Worm (Caenorhabditis elegans) whole organism, L4 larva: Measurements from ENCODE around the gene fbxb-13.
A peak's percentile ranks its signal among the peaks of the same experiment; 100 is the strongest.

Experiments
- Y105C5A.15 ChIP-seq: fragments of 200-800 bp; sonication (Bioruptor generic); IDR thresholded peaks from 2 replicates; pipeline ENCODE4 v1.3.6; 2022; ENCODE audit warnings: missing genetic modification characterization, missing compliant biosample characterization
- ZK337.2 ChIP-seq: fragments of 200-800 bp; sonication (Bioruptor generic); IDR thresholded peaks from 2 replicates; pipeline ENCODE4 v1.3.6; 2022; ENCODE audit warnings: missing genetic modification reagents, missing genetic modification characterization, missing compliant biosample characterization
- ZK546.5 ChIP-seq, 2 experiments: sonication (generic microtip); optimal IDR thresholded peaks; 2 replicates each; lab custom pipeline; 2017; ENCODE audit warnings: missing biosample characterization in 2 of 2, missing genetic modification characterization in 2 of 2
- aly-2 ChIP-seq: sonication (generic microtip); optimal IDR thresholded peaks from 2 replicates; lab custom pipeline; 2018; ENCODE audit warnings: missing biosample characterization, missing genetic modification characterization
- ama-1 ChIP-seq: fragments of 150-350 bp; optimal IDR thresholded peaks from 2 replicates; lab custom pipeline; 2014; ENCODE audit warnings: inconsistent platforms, mixed read lengths
- arid-1 ChIP-seq: fragments of 200-800 bp; sonication (Bioruptor generic); conservative IDR thresholded peaks from 2 replicates; pipeline ENCODE4 v1.3.6; 2022; ENCODE audit warnings: missing genetic modification reagents, missing genetic modification characterization, missing compliant biosample characterization
- ceh-62 ChIP-seq: sonication (generic microtip); optimal IDR thresholded peaks from 2 replicates; lab custom pipeline; 2017; ENCODE audit warnings: missing biosample characterization, missing genetic modification characterization
- ceh-82 ChIP-seq: sonication (generic microtip); optimal IDR thresholded peaks from 2 replicates; lab custom pipeline; 2017; ENCODE audit warnings: missing biosample characterization, missing genetic modification characterization
- cey-2 ChIP-seq: sonication (generic microtip); optimal IDR thresholded peaks from 3 replicates; lab custom pipeline; 2017; ENCODE audit warnings: missing genetic modification characterization, mild to moderate bottlenecking, missing compliant biosample characterization, antibody characterized with exemption, borderline replicate concordance; ENCODE audit not compliant: insufficient read depth
- daf-16 ChIP-seq, 3 experiments: sonication (generic microtip); optimal IDR thresholded peaks; 2 replicates each; lab custom pipeline; 2016 to 2017; ENCODE audit warnings: missing genetic modification characterization in 3 of 3, missing genetic modification reagents in 3 of 3, mild to moderate bottlenecking in 2 of 3, missing compliant biosample characterization in 2 of 3, missing biosample characterization in 1 of 3, moderate library complexity in 1 of 3
- dmd-6 ChIP-seq: fragments of 200-800 bp; sonication (Bioruptor generic); IDR thresholded peaks from 2 replicates; pipeline ENCODE4 v1.3.6; 2022; ENCODE audit warnings: missing genetic modification reagents, missing genetic modification characterization, missing compliant biosample characterization
- egl-27 ChIP-seq: sonication (generic microtip); optimal IDR thresholded peaks from 3 replicates; lab custom pipeline; 2017; ENCODE audit warnings: missing biosample characterization, missing genetic modification reagents, missing genetic modification characterization
- hlh-30 ChIP-seq: sonication (generic microtip); optimal IDR thresholded peaks from 2 replicates; lab custom pipeline; 2017; ENCODE audit warnings: antibody characterized with exemption, mild to moderate bottlenecking, missing genetic modification characterization, missing compliant biosample characterization; ENCODE audit not compliant: insufficient read depth
- jun-1 ChIP-seq: fragments of 150-350 bp; optimal IDR thresholded peaks from 2 replicates; lab custom pipeline; 2014; ENCODE audit warnings: missing biosample characterization, missing genetic modification reagents, missing genetic modification characterization
- lir-3 ChIP-seq: sonication (generic microtip); optimal IDR thresholded peaks from 2 replicates; lab custom pipeline; 2016; ENCODE audit warnings: mild to moderate bottlenecking, missing genetic modification characterization, missing compliant biosample characterization
- madf-9 ChIP-seq: fragments of 200-800 bp; sonication (Bioruptor generic); conservative IDR thresholded peaks from 2 replicates; pipeline ENCODE4 v1.3.6; 2022; ENCODE audit warnings: missing genetic modification reagents, missing genetic modification characterization, missing compliant biosample characterization
- mdl-1 ChIP-seq, 2 experiments: fragments of 150-350 bp in 1 of 2; sonication (generic microtip) in 1 of 2; optimal IDR thresholded peaks; 2 replicates each; lab custom pipeline; 2014 to 2017; ENCODE audit warnings: missing biosample characterization in 2 of 2, missing genetic modification characterization in 2 of 2
- mdt-29 ChIP-seq: fragments of 200-800 bp; sonication (Bioruptor generic); IDR thresholded peaks from 2 replicates; pipeline ENCODE4 v1.3.6; 2022; ENCODE audit warnings: missing genetic modification reagents, missing genetic modification characterization, missing compliant biosample characterization
- nhr-11 ChIP-seq: fragments of 150-350 bp; optimal IDR thresholded peaks from 2 replicates; lab custom pipeline; 2014; ENCODE audit warnings: missing biosample characterization, missing genetic modification characterization
- nhr-111 ChIP-seq: fragments of 200-800 bp; sonication (Bioruptor generic); optimal IDR thresholded peaks from 2 replicates; lab custom pipeline; 2018; ENCODE audit warnings: mild to moderate bottlenecking, missing genetic modification characterization, missing compliant biosample characterization
- nhr-237 ChIP-seq: sonication (generic microtip); optimal IDR thresholded peaks from 2 replicates; lab custom pipeline; 2017; ENCODE audit warnings: missing biosample characterization, missing genetic modification characterization
- nhr-42 ChIP-seq: fragments of 200-800 bp; sonication (Bioruptor generic); IDR thresholded peaks from 2 replicates; pipeline ENCODE4 v1.3.6; 2022; ENCODE audit warnings: missing genetic modification characterization, missing compliant biosample characterization
- nhr-77 ChIP-seq: fragments of 150-350 bp; optimal IDR thresholded peaks from 2 replicates; lab custom pipeline; 2014; ENCODE audit warnings: missing biosample characterization, missing genetic modification characterization
- pqm-1 ChIP-seq: sonication (generic microtip); optimal IDR thresholded peaks from 2 replicates; lab custom pipeline; 2017; ENCODE audit warnings: missing biosample characterization, missing genetic modification characterization
- rbr-2 ChIP-seq: sonication (generic microtip); optimal IDR thresholded peaks from 2 replicates; lab custom pipeline; 2016; ENCODE audit warnings: missing genotype, missing genetic modification characterization, missing compliant biosample characterization
- saeg-2 ChIP-seq: fragments of 200-800 bp; sonication (Bioruptor generic); IDR thresholded peaks from 2 replicates; pipeline ENCODE4 v1.3.6; 2022; ENCODE audit warnings: missing genetic modification reagents, missing genetic modification characterization, missing compliant biosample characterization
- snpc-1.2 ChIP-seq: fragments of 200-800 bp; sonication (Bioruptor generic); IDR thresholded peaks from 2 replicates; pipeline ENCODE4 v1.3.6; 2022; ENCODE audit warnings: missing genetic modification reagents, missing genetic modification characterization, missing compliant biosample characterization
- spr-3 ChIP-seq: fragments of 200-800 bp; sonication (Bioruptor generic); optimal IDR thresholded peaks from 2 replicates; lab custom pipeline; 2018; ENCODE audit warnings: mild to moderate bottlenecking, missing genetic modification characterization, missing compliant biosample characterization
- tag-97 ChIP-seq: fragments of 200-800 bp; sonication (Bioruptor generic); IDR thresholded peaks from 2 replicates; pipeline ENCODE4 v1.3.6; 2022; ENCODE audit warnings: missing genetic modification characterization, missing compliant biosample characterization
- unc-39 ChIP-seq: sonication (generic microtip); optimal IDR thresholded peaks from 2 replicates; lab custom pipeline; 2017; ENCODE audit warnings: missing biosample characterization, missing genetic modification characterization
- unc-62 ChIP-seq, 3 experiments: fragments of 150-350 bp in 1 of 3; sonication (generic microtip); optimal IDR thresholded peaks in 2 of 3; peaks in 1 of 3; 1 replicate in 1 of 3; 2 replicates in 2 of 3; lab custom pipeline; 2014 to 2017; ENCODE audit warnings: missing biosample characterization in 3 of 3, missing genetic modification characterization in 3 of 3, missing genetic modification reagents in 3 of 3, missing genotype in 1 of 3
- zfp-2 ChIP-seq: sonication (generic microtip); optimal IDR thresholded peaks from 2 replicates; lab custom pipeline; 2016; ENCODE audit warnings: mild to moderate bottlenecking, missing genetic modification characterization, missing compliant biosample characterization
- zip-11 ChIP-seq: fragments of 200-800 bp; sonication (Bioruptor generic); IDR thresholded peaks from 2 replicates; pipeline ENCODE4 v1.3.6; 2022; ENCODE audit warnings: missing genetic modification characterization, missing compliant biosample characterization
- zip-2 ChIP-seq: fragments of 150-350 bp; optimal IDR thresholded peaks from 2 replicates; lab custom pipeline; 2014; ENCODE audit warnings: missing biosample characterization, missing genetic modification characterization

Gene fbxb-13

DNA sequence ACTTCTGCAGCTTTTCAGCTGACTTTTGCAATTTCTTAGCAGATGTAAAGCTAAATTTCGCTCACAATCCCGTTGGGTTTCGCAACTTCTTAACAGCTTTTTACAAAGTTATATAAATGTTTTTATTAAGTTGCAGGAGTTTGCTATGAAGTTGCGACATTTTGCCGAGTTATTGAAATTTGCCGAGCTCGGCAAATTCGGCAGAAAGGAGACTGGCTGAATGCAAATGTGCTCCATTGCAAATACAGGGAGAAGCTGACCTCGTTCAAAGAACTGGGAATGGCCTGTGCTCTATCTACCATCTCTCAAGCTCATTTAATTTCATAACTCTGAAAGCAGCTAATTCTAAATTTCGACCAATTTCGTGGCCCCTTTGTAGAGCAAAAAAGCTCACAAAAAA lies 3.3 kb upstream of the fbxb-13 start, which contains the start of gene C08F1.11:
C08F1.11 (minus strand) TSS at position 101 of the 400 bp plus-strand sequence.
- TF ChIP-seq hlh-30 (tag; lab: Kevin White, UChicago) (no peak), arid-1 (no peak), mdt-29 (no peak), rbr-2 (no peak), unc-39 (tag; lab: Kevin White, UChicago) (no peak), daf-16 (GFP tag; optimal IDR thresholded peaks at IDR 0.05; lab: Kevin White, UChicago) (no peak), daf-16 (tag; optimal IDR thresholded peaks at IDR 0.05; lab: Kevin White, UChicago) (no peak), zfp-2 (tag; lab: Kevin White, UChicago) (no peak), ceh-62 (tag; lab: Kevin White, UChicago) (no peak), zip-11 (GFP tag; lab: Robert Waterston, UW) (no peak), nhr-111 (no peak), pqm-1 (tag; lab: Kevin White, UChicago) (no peak), ama-1 (lab: Kevin White, UChicago) (no peak), nhr-11 (tag; lab: Kevin White, UChicago) (no peak), nhr-237 (tag; lab: Kevin White, UChicago) (no peak), saeg-2 (GFP tag; lab: Robert Waterston, UW) (no peak), spr-3 (GFP tag; lab: Kevin White, UChicago) (no peak), Y105C5A.15 (GFP tag; lab: Robert Waterston, UW) (no peak), mdl-1 (tag; optimal IDR thresholded peaks at IDR 0.05; lab: Kevin White, UChicago) (no peak), unc-62 (GFP tag; optimal IDR thresholded peaks at IDR 0.05 in 1 of 2; lab: Kevin White, UChicago) (no peak), unc-62 (tag; optimal IDR thresholded peaks at IDR 0.05; lab: Kevin White, UChicago) (no peak)

DNA sequence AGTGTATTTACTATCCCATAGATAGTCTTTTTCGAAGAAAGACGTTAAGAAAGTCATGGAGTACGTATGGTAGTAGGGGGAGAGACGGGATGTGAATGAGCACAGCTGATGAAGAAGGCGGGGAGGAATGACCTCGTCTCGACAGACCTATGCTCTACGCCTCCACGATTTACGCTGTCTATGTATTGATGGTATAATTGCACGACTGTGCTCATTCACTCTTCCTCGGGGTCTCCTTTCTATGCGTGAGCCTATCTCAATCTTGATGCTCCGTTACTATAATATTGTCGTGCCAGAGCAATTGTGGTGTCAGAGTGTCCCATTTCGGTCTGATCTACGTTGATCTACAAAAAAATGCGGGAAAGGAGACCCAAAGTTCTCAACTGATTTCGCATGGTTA lies 1.9 kb upstream of the fbxb-13 start, which contains the start of gene C08F1.10:
C08F1.10 (minus strand) TSS at position 101 of the 400 bp plus-strand sequence.
- TF ChIP-seq egl-27 (tag; lab: Kevin White, UChicago) (no peak), zip-2 (tag; lab: Kevin White, UChicago) (no peak), lir-3 (tag; lab: Kevin White, UChicago) (no peak), ZK337.2 (GFP tag; lab: Robert Waterston, UW) (no peak), cey-2 (tag; lab: Kevin White, UChicago) (no peak), nhr-42 (GFP tag; lab: Robert Waterston, UW) (no peak), nhr-11 (tag; lab: Kevin White, UChicago) (no peak), ceh-82 (tag; lab: Kevin White, UChicago) (no peak), snpc-1.2 (GFP tag; lab: Robert Waterston, UW) (no peak), mdt-29 (no peak), aly-2 (tag; lab: Kevin White, UChicago) (no peak)

DNA sequence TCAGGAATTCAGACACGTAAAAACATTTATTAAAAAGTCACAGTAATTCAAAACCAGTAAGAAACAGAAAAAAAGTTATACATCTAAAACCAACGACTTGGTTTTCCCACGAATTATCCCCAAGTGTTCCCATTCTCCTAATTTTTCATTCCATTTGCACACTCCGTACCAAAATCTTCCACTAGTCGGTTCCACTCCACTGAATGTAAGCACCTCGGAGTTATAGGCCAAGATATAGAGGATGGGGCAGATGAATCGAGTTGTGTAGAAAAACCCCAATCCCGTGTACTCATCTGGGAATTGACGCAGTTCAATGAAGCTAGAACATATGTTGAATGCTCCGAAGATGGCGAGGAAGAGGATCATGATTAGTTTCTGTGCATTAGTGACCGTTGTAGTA lies 869 bp upstream of the fbxb-13 start:
- TF ChIP-seq ZK546.5 (tag; optimal IDR thresholded peaks at IDR 0.05; lab: Kevin White, UChicago) = no peak
- peak in 1 of 2 experiments; percentile 97 for TF ChIP-seq unc-62 (GFP tag; optimal IDR thresholded peaks at IDR 0.05 in 1 of 2; lab: Kevin White, UChicago)
- TF ChIP-seq unc-62 (tag; optimal IDR thresholded peaks at IDR 0.05; lab: Kevin White, UChicago) = no peak

DNA sequence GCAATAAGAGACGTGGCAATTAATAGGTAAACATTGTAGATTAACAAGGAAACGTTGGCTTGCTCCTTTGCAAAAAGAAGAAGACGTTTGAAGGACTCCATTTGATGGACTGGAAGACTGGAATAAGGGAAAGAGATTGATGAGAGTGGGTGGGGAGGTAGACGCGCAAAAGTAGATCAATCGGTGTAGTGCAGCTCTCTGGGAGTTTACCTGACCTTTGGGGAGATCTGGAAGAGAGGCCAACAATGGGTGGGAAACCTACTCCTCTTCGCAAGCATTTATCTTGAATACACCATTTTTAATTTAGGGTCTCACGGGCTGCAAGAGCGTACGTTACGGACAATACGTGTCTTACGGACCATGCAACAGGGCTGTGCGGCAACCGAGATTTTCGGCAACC lies 18.3 kb downstream of the fbxb-13 start, which contains the start of gene C08F1.12:
C08F1.12 (minus strand) TSS at position 101 of the 400 bp plus-strand sequence.
- TF ChIP-seq jun-1 (tag; lab: Kevin White, UChicago) (no peak), dmd-6 (GFP tag; lab: Robert Waterston, UW) (no peak), nhr-77 (tag; lab: Kevin White, UChicago) (no peak), tag-97 (GFP tag; lab: Robert Waterston, UW) (no peak), madf-9 (GFP tag; lab: Robert Waterston, UW) (no peak), ceh-82 (tag; lab: Kevin White, UChicago) (no peak)
- TF ChIP-seq, all 104 proteins: peak for 0
